Worm (Caenorhabditis elegans): ENCODE data around the gene smcr-8.

The smcr-8 gene

DNA sequence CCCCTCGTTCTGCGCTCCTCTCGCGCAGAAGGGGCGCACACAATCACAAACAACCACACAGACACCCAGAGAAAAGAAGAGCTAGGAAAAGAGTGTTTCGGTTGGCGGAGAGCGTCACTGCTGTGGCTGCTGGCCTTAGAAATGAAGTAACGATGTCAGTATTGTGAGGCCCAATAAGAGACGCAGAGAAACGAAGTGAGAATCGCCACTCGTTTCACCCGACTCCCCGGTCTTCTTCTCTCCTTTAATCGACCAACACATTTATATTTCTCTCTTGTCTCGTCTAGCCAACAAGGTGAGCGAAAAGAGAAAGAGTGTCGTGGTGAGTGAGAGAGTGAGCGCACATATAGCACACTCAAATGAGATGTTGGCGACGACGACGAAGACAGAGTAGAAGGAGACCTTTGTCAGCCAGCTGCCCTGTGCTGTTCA lies 14.8 kb downstream of the smcr-8 start (continued):
- TF ChIP-seq ZK337.2 (GFP tag; IDR thresholded peaks at IDR 0.05) (no peak), nhr-42 (GFP tag; IDR thresholded peaks at IDR 0.05) (no peak), daf-8 (GFP tag; IDR thresholded peaks at IDR 0.05) (no peak), D1046.2 (GFP tag; IDR thresholded peaks at IDR 0.05) (no peak), madf-5 (GFP tag; IDR thresholded peaks at IDR 0.05) (0 out of 4 replicates have a peak, but pooled peaks of 1 of the 2 experiments have one; percentile 28), F37D6.2 (tag; optimal IDR thresholded peaks at IDR 0.05) (peak; percentile 85), F10B5.3 (tag; optimal IDR thresholded peaks at IDR 0.05) (no peak), fkh-10 (GFP tag; optimal IDR thresholded peaks at IDR 0.05) (peak; percentile 70), lin-13 (GFP tag; optimal IDR thresholded peaks at IDR 0.05) (peak; percentile 63), aha-1 (tag) (peak; percentile 98), rbr-2 (tag; optimal IDR thresholded peaks at IDR 0.05) (peak; percentile 90), lim-7 (GFP tag; IDR thresholded peaks at IDR 0.05) (0 out of 2 replicates have a peak, but pooled peaks have one; percentile 35), F26F4.8 (GFP tag; conservative IDR thresholded peaks at IDR 0.05) (no peak), Y5F2A.4 (GFP tag; optimal IDR thresholded peaks at IDR 0.05) (no peak), nhr-48 (tag; optimal IDR thresholded peaks at IDR 0.05) (peak; percentile 58), F44E2.7 (GFP tag; IDR thresholded peaks at IDR 0.05) (no peak), mdt-29 (GFP tag; IDR thresholded peaks at IDR 0.05) (no peak), jun-1 (tag; optimal IDR thresholded peaks at IDR 0.05) (no peak), dpl-1 (GFP tag; optimal IDR thresholded peaks at IDR 0.05) (peak; percentile 56), lin-1 (GFP tag; IDR thresholded peaks at IDR 0.05) (peak; percentile 32; the same call in 1 of the 2 replicates), dmd-9 (GFP tag; IDR thresholded peaks at IDR 0.05) (no peak), Y105C5A.15 (GFP tag; IDR thresholded peaks at IDR 0.05) (no peak), nhr-6 (tag; optimal IDR thresholded peaks at IDR 0.05) (peak; percentile 65), dmd-6 (GFP tag; IDR thresholded peaks at IDR 0.05) (peak; percentile 64), egl-27 (tag; optimal IDR thresholded peaks at IDR 0.05) (no peak), sdz-12 (GFP tag; optimal IDR thresholded peaks at IDR 0.05) (no peak), ceh-28 (tag; optimal IDR thresholded peaks at IDR 0.05) (peak; percentile 65), ceh-20 (GFP tag; IDR thresholded peaks at IDR 0.05) (peak; percentile 65; the same call in 1 of the 2 replicates), zag-1 (tag; optimal IDR thresholded peaks at IDR 0.05) (no peak), hmg-1.1 (GFP tag; IDR thresholded peaks at IDR 0.05) (peak; percentile 93), daf-19 (GFP tag; conservative IDR thresholded peaks at IDR 0.05) (no peak), ztf-7 (tag; optimal IDR thresholded peaks at IDR 0.05) (peak; percentile 79), pha-4 (GFP tag; IDR thresholded peaks at IDR 0.05) (peak; percentile 76; the same call in 1 of the 2 replicates), pha-4 (tag; optimal IDR thresholded peaks at IDR 0.05) (peak; percentile 16), ceh-44 (GFP tag; IDR thresholded peaks at IDR 0.05) (no peak), attf-4 (tag; optimal IDR thresholded peaks at IDR 0.05) (no peak), daf-12 (tag; optimal IDR thresholded peaks at IDR 0.05) (no peak), hlh-30 (tag; optimal IDR thresholded peaks at IDR 0.05; ENCODE audit: insufficient read depth) (peak; percentile 82), mes-2 (tag; optimal IDR thresholded peaks at IDR 0.05; ENCODE audit: poor library complexity, severe bottlenecking) (peak; percentile 75), php-3 (GFP tag; IDR thresholded peaks at IDR 0.05) (peak; percentile 71; the same call in 1 of the 2 replicates), lin-38 (GFP tag; IDR thresholded peaks at IDR 0.05) (peak; percentile 67), zip-11 (GFP tag; IDR thresholded peaks at IDR 0.05) (no peak), lin-15B (tag; optimal IDR thresholded peaks at IDR 0.05) (no peak), hif-1 (tag; optimal IDR thresholded peaks at IDR 0.05) (peak in 1 of 2 experiments; percentile 73), dve-1 (tag; optimal IDR thresholded peaks at IDR 0.05; ENCODE audit: insufficient read depth) (peak; percentile 87), T26A8.4 (GFP tag; IDR thresholded peaks at IDR 0.05) (peak; percentile 75), aly-2 (tag; optimal IDR thresholded peaks at IDR 0.05) (no peak), snpc-4 (tag; optimal IDR thresholded peaks at IDR 0.05) (no peak), ctbp-1 (GFP tag; IDR thresholded peaks at IDR 0.05) (peak; percentile 85), lin-29 (GFP tag; IDR thresholded peaks at IDR 0.05) (no peak), skn-1 (tag; optimal IDR thresholded peaks at IDR 0.05) (no peak), spr-1 (tag; optimal IDR thresholded peaks at IDR 0.05) (peak; percentile 54)
